Fruit fly (Drosophila melanogaster): ENCODE data around the gene jvl.

Gene jvl

DNA sequence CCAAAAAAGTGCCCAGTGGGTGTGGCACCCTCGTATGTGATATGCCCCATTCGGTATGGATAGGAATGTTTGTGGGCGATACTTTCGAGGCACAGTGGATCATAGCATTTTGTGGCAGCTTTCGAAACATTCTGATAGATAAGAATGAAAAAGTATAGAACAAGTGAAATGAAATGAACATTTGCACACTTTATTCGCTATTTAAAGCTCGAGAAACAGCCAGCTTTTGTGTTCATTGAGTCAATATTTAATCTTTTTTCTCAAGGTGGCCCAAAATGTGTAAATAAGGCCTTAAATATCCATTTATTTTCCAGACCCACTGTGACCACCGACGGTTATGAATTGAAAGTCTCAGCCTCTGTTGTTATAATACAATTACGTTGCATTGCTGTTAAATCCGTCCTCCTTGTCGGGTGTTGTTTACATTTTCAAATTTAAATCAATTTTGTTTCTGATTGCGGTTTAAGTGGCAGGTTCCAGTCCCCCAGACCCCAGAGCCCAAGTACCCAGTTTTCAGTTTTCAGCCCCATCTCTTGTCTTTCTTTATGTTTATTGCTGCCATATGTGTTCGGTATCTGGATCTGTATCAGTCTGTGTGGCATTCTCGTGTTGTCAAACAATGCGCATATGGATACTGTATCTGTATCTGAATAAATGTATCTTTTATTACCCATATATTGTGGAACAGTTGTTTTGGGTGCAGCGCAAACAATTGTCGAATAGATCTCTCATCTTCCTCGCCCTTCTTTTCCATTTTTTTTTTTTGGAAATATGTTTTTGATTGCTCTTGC lies 3.2 kb downstream of the jvl start (continued):
- TF ChIP-seq nerfin-2 (GFP tag; IDR thresholded peaks at IDR 0.05; ENCODE audit: partially characterized antibody) (no peak), CG43689 (GFP tag; IDR thresholded peaks at IDR 0.05) (no peak), CG1529 (GFP tag; optimal IDR thresholded peaks at IDR 0.05) (peak; percentile 33), Sox100B (GFP tag; optimal IDR thresholded peaks at IDR 0.05) (peak; percentile 23), Usf (GFP tag; optimal IDR thresholded peaks at IDR 0.05) (no peak), sima (GFP tag; optimal IDR thresholded peaks at IDR 0.05) (no peak), CG8089 (GFP tag; optimal IDR thresholded peaks at IDR 0.05) (no peak), CG4328 (GFP tag; optimal IDR thresholded peaks at IDR 0.05) (no peak), unc-4 (GFP tag; IDR thresholded peaks at IDR 0.05; ENCODE audit: partially characterized antibody) (no peak), CG13287 (GFP tag; IDR thresholded peaks at IDR 0.05; ENCODE audit: partially characterized antibody) (no peak), E2f2 (GFP tag; IDR thresholded peaks at IDR 0.05) (no peak), ap (GFP tag; IDR thresholded peaks at IDR 0.05) (no peak), Camta (GFP tag; optimal IDR thresholded peaks at IDR 0.05) (no peak), CG3995 (GFP tag; optimal IDR thresholded peaks at IDR 0.05) (no peak), run (tag; optimal IDR thresholded peaks at IDR 0.05) (no peak), gcm2 (GFP tag; optimal IDR thresholded peaks at IDR 0.05) (no peak), unpg (GFP tag; optimal IDR thresholded peaks at IDR 0.05) (peak; percentile 51), NFAT (GFP tag; IDR thresholded peaks at IDR 0.05) (no peak), CG3407 (GFP tag; optimal IDR thresholded peaks at IDR 0.05) (peak; percentile 42), MESR4 (GFP tag; optimal IDR thresholded peaks at IDR 0.05) (no peak), h (optimal IDR thresholded peaks at IDR 0.05) (no peak), Stat92E (GFP tag; optimal IDR thresholded peaks at IDR 0.05) (no peak), grn (GFP tag; optimal IDR thresholded peaks at IDR 0.05) (no peak), ATbp (GFP tag; optimal IDR thresholded peaks at IDR 0.05) (peak; percentile 51), pum (GFP tag; optimal IDR thresholded peaks at IDR 0.05) (no peak), CG7928 (GFP tag; optimal IDR thresholded peaks at IDR 0.05) (no peak), jigr1 (GFP tag; IDR thresholded peaks at IDR 0.05) (no peak), CG30020 (tag; optimal IDR thresholded peaks at IDR 0.05) (no peak), CG12155 (GFP tag; optimal IDR thresholded peaks at IDR 0.05) (no peak), CTCF (GFP tag; optimal IDR thresholded peaks at IDR 0.05) (no peak), Bteb2 (GFP tag; optimal IDR thresholded peaks at IDR 0.05) (no peak), phol (tag; optimal IDR thresholded peaks at IDR 0.05) (peak; percentile 38), Dek (tag; optimal IDR thresholded peaks at IDR 0.05) (no peak), gt (GFP tag; IDR thresholded peaks at IDR 0.05) (no peak), dimm (GFP tag; IDR thresholded peaks at IDR 0.05) (no peak), odd (GFP tag; optimal IDR thresholded peaks at IDR 0.05) (no peak), aop (GFP tag; IDR thresholded peaks at IDR 0.05) (no peak), CG10462 (GFP tag; optimal IDR thresholded peaks at IDR 0.05) (no peak), MBD-R2 (GFP tag; IDR thresholded peaks at IDR 0.05) (no peak), Lpt (GFP tag; optimal IDR thresholded peaks at IDR 0.05) (no peak), cad (GFP tag; optimal IDR thresholded peaks at IDR 0.05) (no peak), CG7745 (tag; optimal IDR thresholded peaks at IDR 0.05) (no peak), CG17361 (GFP tag; IDR thresholded peaks at IDR 0.05) (peak; percentile 59; the same call in 1 of the 3 replicates), Taf1 (GFP tag; IDR thresholded peaks at IDR 0.05) (no peak), danr (GFP tag; IDR thresholded peaks at IDR 0.05) (no peak), zen2 (GFP tag; IDR thresholded peaks at IDR 0.05; ENCODE audit: partially characterized antibody) (no peak), CG13123 (GFP tag; optimal IDR thresholded peaks at IDR 0.05) (no peak), Gsc (GFP tag; IDR thresholded peaks at IDR 0.05) (no peak), GATAe (GFP tag; conservative IDR thresholded peaks at IDR 0.05) (no peak), ac (GFP tag; optimal IDR thresholded peaks at IDR 0.05) (no peak), CG14667 (GFP tag; IDR thresholded peaks at IDR 0.05) (no peak), CG18476 (GFP tag; optimal IDR thresholded peaks at IDR 0.05) (no peak)

All from whole organism, embryonic.